Comparison of ENCODE assay signal across 2 fruit fly cellular contexts in genomic region chrX:3819470-3819869, dm6.
TF ChIP-seq lines count a peak whose summit lies in the region.

No protein-coding gene starts in this region.

- no peak for TF ChIP-seq CTCF in whole organism, embryonic (GFP tag; optimal IDR thresholded peaks at IDR 0.05; lab: Kevin White, UChicago)

TF ChIP-seq in whole organism, adult, 20 proteins besides CTCF, POLR2A, EP300 and RAD21:
- TF ChIP-seq CG7045 (GFP tag; optimal IDR thresholded peaks at IDR 0.05; lab: Kevin White, UChicago) (no peak), CG1620 (GFP tag; optimal IDR thresholded peaks at IDR 0.05; lab: Kevin White, UChicago) (no peak), CG5204 (GFP tag; optimal IDR thresholded peaks at IDR 0.05; lab: Kevin White, UChicago) (no peak), Crg-1 (GFP tag; optimal IDR thresholded peaks at IDR 0.05; lab: Kevin White, UChicago) (no peak), tj (GFP tag; optimal IDR thresholded peaks at IDR 0.05; lab: Kevin White, UChicago) (peak; percentile 63)

TF ChIP-seq in whole organism, embryonic, 481 proteins besides CTCF, POLR2A, EP300 and RAD21:
- TF ChIP-seq CG7963 (GFP tag; IDR thresholded peaks at IDR 0.05; lab: Robert Waterston, UW; ENCODE audit: partially characterized antibody) (peak; percentile 28; the same call in 1 of the 3 replicates), sc (optimal IDR thresholded peaks at IDR 0.05; lab: Kevin White, UChicago) (no peak), sc (GFP tag; optimal IDR thresholded peaks at IDR 0.05; lab: Kevin White, UChicago) (no peak), CG1603 (tag; optimal IDR thresholded peaks at IDR 0.05; lab: Kevin White, UChicago) (no peak), Bdp1 (GFP tag; optimal IDR thresholded peaks at IDR 0.05; lab: Kevin White, UChicago) (peak; percentile 87), CG16813 (GFP tag; IDR thresholded peaks at IDR 0.05; lab: Robert Waterston, UW; ENCODE audit: partially characterized antibody) (peak; percentile 53; the same call in 1 of the 3 replicates), CG9437 (GFP tag; optimal IDR thresholded peaks at IDR 0.05; lab: Kevin White, UChicago) (no peak), sens (GFP tag; lab: Kevin White, UChicago) (peak; percentile 26), amos (GFP tag; IDR thresholded peaks at IDR 0.05; lab: Robert Waterston, UW; ENCODE audit: partially characterized antibody) (peak; percentile 52; the same call in 1 of the 2 replicates), Hr78 (GFP tag; optimal IDR thresholded peaks at IDR 0.05; lab: Kevin White, UChicago) (no peak)
